Worm (Caenorhabditis elegans) whole organism, L1 larva: ENCODE data around the gene sru-12.

ENCODE experiments used
- C04F5.9 ChIP-seq: sonication (generic microtip); optimal IDR thresholded peaks from 2 replicates; lab custom pipeline; 2016; ENCODE audit warnings: missing genetic modification characterization, missing compliant biosample characterization
- aly-2 ChIP-seq: fragments of 150-350 bp; optimal IDR thresholded peaks from 2 replicates; lab custom pipeline; 2014; ENCODE audit warnings: missing biosample characterization, missing genetic modification characterization
- ama-1 ChIP-seq: fragments of 150-350 bp; optimal IDR thresholded peaks from 2 replicates; lab custom pipeline; 2014
- ceh-8 ChIP-seq: fragments of 200-800 bp; sonication (Bioruptor generic); optimal IDR thresholded peaks from 2 replicates; lab custom pipeline; 2018; ENCODE audit warnings: mild to moderate bottlenecking, missing genetic modification characterization, moderate library complexity, missing compliant biosample characterization
- ces-1 ChIP-seq: fragments of 150-350 bp; optimal IDR thresholded peaks from 2 replicates; lab custom pipeline; 2014; ENCODE audit warnings: missing biosample characterization, missing genetic modification reagents, missing genetic modification characterization
- dsc-1 ChIP-seq: sonication (generic microtip); optimal IDR thresholded peaks from 2 replicates; lab custom pipeline; 2016; ENCODE audit warnings: mild to moderate bottlenecking, missing genetic modification characterization, missing compliant biosample characterization
- efl-1 ChIP-seq, 4 experiments: fragments of 150-350 bp; optimal IDR thresholded peaks in 3 of 4; peaks in 1 of 4; 1 replicate in 1 of 4; 2 replicates in 3 of 4; lab custom pipeline; 2014; ENCODE audit warnings: missing biosample characterization in 2 of 4, missing genetic modification characterization in 2 of 4, missing genetic modification reagents in 2 of 4
- elt-2 ChIP-seq: sonication (generic microtip); optimal IDR thresholded peaks from 2 replicates; lab custom pipeline; 2016; ENCODE audit warnings: missing genetic modification characterization, mild to moderate bottlenecking, inconsistent platforms, missing compliant biosample characterization, missing genetic modification reagents
- elt-3 ChIP-seq, 6 experiments: fragments of 150-350 bp in 1 of 6; sonication (generic microtip); optimal IDR thresholded peaks; 2 replicates each; lab custom pipeline; 2017 to 2018; ENCODE audit warnings: missing biosample characterization in 6 of 6, missing genetic modification characterization in 6 of 6, inconsistent platforms in 1 of 6
- fkh-10 ChIP-seq: sonication (generic microtip); optimal IDR thresholded peaks from 2 replicates; lab custom pipeline; 2017; ENCODE audit warnings: missing biosample characterization, missing genetic modification reagents, missing genetic modification characterization
- hlh-17 ChIP-seq: fragments of 200-800 bp; sonication (Bioruptor generic); optimal IDR thresholded peaks from 2 replicates; lab custom pipeline; 2018; ENCODE audit warnings: missing genetic modification characterization, mild to moderate bottlenecking, missing compliant biosample characterization, moderate library complexity, borderline replicate concordance
- hpl-2 ChIP-seq: fragments of 150-350 bp; optimal IDR thresholded peaks from 2 replicates; lab custom pipeline; 2014; ENCODE audit warnings: missing biosample characterization, missing genetic modification reagents, missing genetic modification characterization
- lin-13 ChIP-seq: fragments of 150-350 bp; optimal IDR thresholded peaks from 2 replicates; lab custom pipeline; 2014; ENCODE audit warnings: missing biosample characterization, missing genetic modification reagents, missing genetic modification characterization
- lin-14 ChIP-seq: fragments of 200-800 bp; sonication (Bioruptor generic); optimal IDR thresholded peaks from 2 replicates; lab custom pipeline; 2018; ENCODE audit warnings: mild to moderate bottlenecking, missing genetic modification characterization, moderate library complexity, missing compliant biosample characterization
- lsy-2 ChIP-seq, 2 experiments: fragments of 150-350 bp; optimal IDR thresholded peaks; 2 replicates each; lab custom pipeline; 2014; ENCODE audit warnings: missing biosample characterization in 2 of 2, missing genetic modification characterization in 2 of 2
- mdl-1 ChIP-seq, 2 experiments: fragments of 150-350 bp; optimal IDR thresholded peaks; 2 replicates each; lab custom pipeline; 2014 to 2017; ENCODE audit warnings: missing biosample characterization in 2 of 2, missing genetic modification characterization in 2 of 2, inconsistent platforms in 1 of 2
- mef-2 ChIP-seq: fragments of 150-350 bp; optimal IDR thresholded peaks from 2 replicates; lab custom pipeline; 2014; ENCODE audit warnings: missing biosample characterization, missing genetic modification characterization
- nhr-11 ChIP-seq: fragments of 150-350 bp; optimal IDR thresholded peaks from 2 replicates; lab custom pipeline; 2014; ENCODE audit warnings: missing biosample characterization, missing genetic modification characterization
- nhr-12 ChIP-seq: sonication (generic microtip); optimal IDR thresholded peaks from 2 replicates; lab custom pipeline; 2017; ENCODE audit warnings: missing biosample characterization, missing genetic modification characterization
- nhr-47 ChIP-seq: sonication (generic microtip); optimal IDR thresholded peaks from 2 replicates; lab custom pipeline; 2016; ENCODE audit warnings: mild to moderate bottlenecking, missing genetic modification characterization, moderate library complexity, missing compliant biosample characterization
- nhr-76 ChIP-seq: sonication (generic microtip); optimal IDR thresholded peaks from 2 replicates; lab custom pipeline; 2017; ENCODE audit warnings: missing biosample characterization, missing genetic modification characterization
- pag-3 ChIP-seq: sonication (generic microtip); optimal IDR thresholded peaks from 2 replicates; lab custom pipeline; 2017; ENCODE audit warnings: missing genetic modification characterization, mild to moderate bottlenecking, missing compliant biosample characterization, antibody characterized with exemption, borderline replicate concordance; ENCODE audit not compliant: insufficient read depth
- rnt-1 ChIP-seq: sonication (generic microtip); optimal IDR thresholded peaks from 2 replicates; lab custom pipeline; 2016; ENCODE audit warnings: mild to moderate bottlenecking, missing genetic modification characterization, moderate library complexity, missing compliant biosample characterization
- skn-1 ChIP-seq: fragments of 150-350 bp; optimal IDR thresholded peaks from 2 replicates; lab custom pipeline; 2014; ENCODE audit warnings: missing biosample characterization, missing genetic modification characterization
- unc-30 ChIP-seq: sonication (generic microtip); optimal IDR thresholded peaks from 2 replicates; lab custom pipeline; 2017; ENCODE audit warnings: missing biosample characterization, missing genetic modification characterization
- unc-62 ChIP-seq: fragments of 150-350 bp; optimal IDR thresholded peaks from 2 replicates; lab custom pipeline; 2014; ENCODE audit warnings: missing biosample characterization, missing genetic modification reagents, missing genetic modification characterization
- unc-98 ChIP-seq: fragments of 200-800 bp; sonication (Bioruptor generic); IDR thresholded peaks from 2 replicates; pipeline ENCODE4 v1.3.6; 2022; ENCODE audit warnings: missing genetic modification characterization, missing compliant biosample characterization
- vab-15 ChIP-seq: sonication (generic microtip); optimal IDR thresholded peaks from 2 replicates; lab custom pipeline; 2017; ENCODE audit warnings: missing genotype, mild to moderate bottlenecking, missing genetic modification characterization, missing compliant biosample characterization
- zag-1 ChIP-seq: fragments of 150-350 bp; optimal IDR thresholded peaks from 2 replicates; lab custom pipeline; 2014; ENCODE audit warnings: missing biosample characterization, missing genetic modification characterization
- zip-4 ChIP-seq: fragments of 200-800 bp; sonication (Bioruptor generic); optimal IDR thresholded peaks from 2 replicates; lab custom pipeline; 2018; ENCODE audit warnings: mild to moderate bottlenecking, missing genetic modification characterization, moderate library complexity, missing compliant biosample characterization
- ztf-11 ChIP-seq, 2 experiments: sonication (generic microtip); optimal IDR thresholded peaks; 2 replicates each; lab custom pipeline; 2016 to 2017; ENCODE audit warnings: missing genetic modification characterization in 2 of 2, missing biosample characterization in 1 of 2, missing compliant biosample characterization in 1 of 2

sru-12 gene

ce11 chrIV:13554350-13554749 is 28.7 kb upstream of the sru-12 start:
- TF ChIP-seq ztf-11 (tag; optimal IDR thresholded peaks at IDR 0.05; lab: Kevin White, UChicago) (no peak), efl-1 (optimal IDR thresholded peaks at IDR 0.05; lab: Kevin White, UChicago) (no peak), efl-1 (GFP tag; optimal IDR thresholded peaks at IDR 0.05 in 1 of 2; lab: Kevin White, UChicago) (peak in 1 of 2 experiments; percentile 76), nhr-12 (tag; lab: Kevin White, UChicago) (no peak), nhr-47 (tag; lab: Kevin White, UChicago) (no peak), hpl-2 (GFP tag; lab: Kevin White, UChicago) (no peak)
- TF ChIP-seq, all 84 proteins: peak for 1

- TF ChIP-seq ama-1 (lab: Kevin White, UChicago) (no peak), lin-14 (peak; percentile 58)
Measured at ce11 chrIV:13555508-13555907, 27.5 kb upstream of the sru-12 start.

- TF ChIP-seq lin-14 (peak; percentile 22), nhr-11 (tag; lab: Kevin White, UChicago) (no peak), mdl-1 (tag; optimal IDR thresholded peaks at IDR 0.05; lab: Kevin White, UChicago) (no peak), skn-1 (tag; lab: Kevin White, UChicago) (no peak), nhr-76 (tag; lab: Kevin White, UChicago) (no peak), unc-62 (GFP tag; lab: Kevin White, UChicago) (no peak), ceh-8 (GFP tag; lab: Kevin White, UChicago) (no peak)
- TF ChIP-seq, all 84 proteins: peak for 1
Measured at ce11 chrIV:13557393-13557792, 25.6 kb upstream of the sru-12 start.

ce11 chrIV:13559020-13559419 is 24.0 kb upstream of the sru-12 start:
- TF ChIP-seq unc-30 (tag; lab: Kevin White, UChicago), result no peak
- TF ChIP-seq zag-1 (tag; lab: Kevin White, UChicago), result no peak
- TF ChIP-seq pag-3, result no peak
- no peak for TF ChIP-seq hlh-17
- TF ChIP-seq unc-98, result no peak
- no peak for TF ChIP-seq mef-2 (tag; lab: Kevin White, UChicago)
- no peak for TF ChIP-seq elt-2
- TF ChIP-seq C04F5.9 (tag; lab: Kevin White, UChicago), result no peak
- no peak for TF ChIP-seq lsy-2 (tag; optimal IDR thresholded peaks at IDR 0.05; lab: Kevin White, UChicago)
- TF ChIP-seq aly-2 (tag; lab: Kevin White, UChicago), result no peak

ce11 chrIV:13561629-13562028 is 21.4 kb upstream of the sru-12 start, which contains the start of the genes Y45F10B.13 and qui-1:
Y45F10B.13 (minus strand) TSS chrIV:13561729.
qui-1 (plus strand) TSS chrIV:13561861.
- TF ChIP-seq zip-4 (GFP tag; lab: Kevin White, UChicago) (no peak), lin-14 (peak; percentile 47), dsc-1 (tag; lab: Kevin White, UChicago) (peak; percentile 64), rnt-1 (tag; lab: Kevin White, UChicago) (peak; percentile 22)

ce11 chrIV:13564284-13564683 is 18.7 kb upstream of the sru-12 start:
- TF ChIP-seq lin-13 (GFP tag; lab: Kevin White, UChicago) (no peak), mef-2 (tag; lab: Kevin White, UChicago) (no peak), nhr-76 (tag; lab: Kevin White, UChicago) (no peak), elt-3 (tag; optimal IDR thresholded peaks at IDR 0.05; lab: Kevin White, UChicago) (no peak), vab-15 (tag; lab: Kevin White, UChicago) (no peak), ces-1 (no peak), fkh-10 (GFP tag; lab: Kevin White, UChicago) (peak; percentile 80), lin-14 (peak; percentile 49)
- TF ChIP-seq, all 84 proteins: peak for 2
